Fruit fly (Drosophila melanogaster): ENCODE measurements around the gene NdufA3.

DNA sequence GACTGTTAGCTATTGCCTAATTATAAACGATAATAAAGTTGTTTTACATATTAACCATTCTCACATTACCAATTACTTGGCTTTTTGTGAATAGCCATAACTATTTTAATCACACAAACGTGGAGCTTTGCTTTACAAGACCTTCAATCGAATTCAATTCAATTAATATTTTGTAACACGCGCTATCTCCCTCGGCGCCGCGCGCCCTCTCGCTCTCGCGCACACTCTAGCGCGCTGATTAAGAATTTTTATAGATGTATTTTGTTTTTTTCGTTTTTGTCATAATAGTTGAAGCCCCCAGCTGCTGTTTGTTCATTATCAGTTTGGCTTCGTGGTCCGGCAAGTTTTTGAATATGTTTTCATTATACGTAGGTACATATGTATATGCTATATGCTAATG, 41.2 kb upstream of the NdufA3 start:
- TF ChIP-seq psq (optimal IDR thresholded peaks at IDR 0.05) (no peak), CG8478 (optimal IDR thresholded peaks at IDR 0.05) (no peak), pan (optimal IDR thresholded peaks at IDR 0.05) (no peak), usp (GFP tag; optimal IDR thresholded peaks at IDR 0.05) (no peak)

All from whole organism.